Worm (Caenorhabditis elegans): ENCODE measurements around the gene prdx-2.

DNA sequence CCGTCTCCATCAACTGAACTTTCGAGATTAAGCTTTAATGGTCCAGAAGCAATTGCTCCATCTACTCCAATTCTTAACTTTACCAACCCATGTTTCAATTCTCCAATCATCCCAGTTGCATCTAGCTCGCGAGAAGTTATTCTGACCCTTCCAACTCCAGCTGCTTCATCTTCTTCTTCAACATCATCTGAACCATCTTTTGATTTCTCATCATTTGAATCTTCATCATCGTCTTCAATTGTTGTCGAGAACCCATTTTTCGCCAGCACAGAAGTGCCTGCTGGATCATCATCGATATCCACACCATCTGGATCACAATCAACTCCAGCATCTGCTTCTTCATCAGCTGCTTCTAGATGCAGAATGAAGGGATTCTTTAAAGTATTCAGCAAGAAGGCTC lies 38.4 kb upstream of the prdx-2 start:
- TF ChIP-seq ztf-4 (tag; optimal IDR thresholded peaks at IDR 0.05) (no peak), unc-62 (GFP tag; optimal IDR thresholded peaks at IDR 0.05) (no peak), zag-1 (tag; optimal IDR thresholded peaks at IDR 0.05) (no peak), ZK546.5 (tag; optimal IDR thresholded peaks at IDR 0.05) (no peak), aly-2 (tag; optimal IDR thresholded peaks at IDR 0.05) (no peak), F13H6.1 (tag; optimal IDR thresholded peaks at IDR 0.05) (no peak)

All from whole organism, L2 larva.